Fruit fly (Drosophila melanogaster) whole organism, wandering third instar larva: ENCODE results near the gene CG44437.

Experiments
- CrebA ChIP-seq: fragments of 200-800 bp; sonication (Bioruptor generic); optimal IDR thresholded peaks from 2 replicates; lab custom pipeline; 2016; ENCODE audit warnings: missing biosample characterization, mild to moderate bottlenecking, missing genetic modification characterization, borderline replicate concordance
- dmrt93B ChIP-seq: fragments of 200-800 bp; sonication (Bioruptor generic); optimal IDR thresholded peaks from 2 replicates; lab custom pipeline; 2018; ENCODE audit warnings: missing biosample characterization, mild to moderate bottlenecking, missing genetic modification characterization
- psq ChIP-seq: fragments of 200-800 bp; sonication (Bioruptor generic); optimal IDR thresholded peaks from 3 replicates; lab custom pipeline; 2017; ENCODE audit warnings: missing biosample characterization, mild to moderate bottlenecking, missing genetic modification characterization, moderate library complexity

- TF ChIP-seq dmrt93B (GFP tag; lab: Kevin White, UChicago) (no peak), CrebA (GFP tag; lab: Kevin White, UChicago) (no peak), psq (no peak)
These were observed 28.9 kb upstream of the CG44437 start for dm6 chrX:13230974-13231373.
